Worm (Caenorhabditis elegans) whole organism, L2 larva: Measurements from ENCODE around the gene Y6E2A.7.

Experiments used
- C34F6.9 ChIP-seq: fragments of 150-350 bp; optimal IDR thresholded peaks from 2 replicates; lab custom pipeline; 2014; ENCODE audit warnings: missing biosample characterization, missing genetic modification characterization
- crh-2 ChIP-seq: sonication (generic microtip); optimal IDR thresholded peaks from 2 replicates; lab custom pipeline; 2017; ENCODE audit warnings: missing biosample characterization, missing genetic modification characterization
- elt-1 ChIP-seq: fragments of 150-350 bp; optimal IDR thresholded peaks from 2 replicates; lab custom pipeline; 2014; ENCODE audit warnings: missing biosample characterization, missing genetic modification characterization
- mab-5 ChIP-seq: fragments of 150-350 bp; optimal IDR thresholded peaks from 2 replicates; lab custom pipeline; 2014; ENCODE audit warnings: missing biosample characterization, missing genetic modification characterization
- unc-62 ChIP-seq: fragments of 150-350 bp; optimal IDR thresholded peaks from 2 replicates; lab custom pipeline; 2014; ENCODE audit warnings: missing biosample characterization, missing genetic modification reagents, missing genetic modification characterization

DNA sequence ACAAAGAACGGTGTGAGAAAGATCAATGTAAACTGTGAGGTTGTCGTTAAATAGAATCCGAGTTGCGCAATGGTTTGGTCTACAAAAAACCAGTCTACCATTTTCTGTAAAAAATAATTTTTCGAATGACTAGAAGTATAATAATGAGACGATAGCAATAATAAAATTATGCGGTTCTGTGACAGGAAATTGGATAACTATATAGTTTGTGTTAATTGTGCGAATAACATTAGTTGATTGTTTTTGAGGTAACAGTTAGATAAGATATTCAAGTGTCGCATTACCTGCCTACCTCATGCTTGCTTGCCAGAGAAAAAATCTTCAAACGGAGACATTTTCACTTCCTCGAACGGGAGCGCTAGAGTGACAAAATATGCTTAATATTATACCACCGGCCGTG, 22.2 kb downstream of the Y6E2A.7 start, which contains the start of gene str-18:
- TF ChIP-seq elt-1 (tag; lab: Kevin White, UChicago), result no peak
- TF ChIP-seq C34F6.9 (tag; lab: Kevin White, UChicago), result no peak
- TF ChIP-seq mab-5 (tag; lab: Kevin White, UChicago), result no peak
- no peak for TF ChIP-seq crh-2 (tag; lab: Kevin White, UChicago)
- no peak for TF ChIP-seq unc-62 (GFP tag; lab: Kevin White, UChicago)
